Worm (Caenorhabditis elegans): ENCODE results near the gene ccf-1.

Gene ccf-1

ce11 chrIII:11918247-11918769, 1.7 kb downstream of the ccf-1 start, which contains the start of gene znf-593:
Gene znf-593, minus strand, starts transcription at chrIII:11918719.
- TF ChIP-seq elt-3 (tag; optimal IDR thresholded peaks at IDR 0.05), result no peak
- TF ChIP-seq lin-14 (GFP tag; optimal IDR thresholded peaks at IDR 0.05), result no peak
- TF ChIP-seq swsn-7 (tag; optimal IDR thresholded peaks at IDR 0.05), result no peak
- no peak for TF ChIP-seq sup-37 (GFP tag; optimal IDR thresholded peaks at IDR 0.05)
- peak; percentile 50 for TF ChIP-seq nhr-85 (tag)
- no peak for TF ChIP-seq sptf-1 (tag; optimal IDR thresholded peaks at IDR 0.05)
- TF ChIP-seq grh-1 (GFP tag; IDR thresholded peaks at IDR 0.05), result no peak
- no peak for TF ChIP-seq ztf-11 (tag; optimal IDR thresholded peaks at IDR 0.05)
- no peak for TF ChIP-seq lin-35 (GFP tag; optimal IDR thresholded peaks at IDR 0.05)
- TF ChIP-seq snpc-4 (tag; optimal IDR thresholded peaks at IDR 0.05), result no peak
- no peak for TF ChIP-seq lir-3 (tag; optimal IDR thresholded peaks at IDR 0.05; ENCODE audit: poor library complexity)
- no peak for TF ChIP-seq fkh-8 (tag; optimal IDR thresholded peaks at IDR 0.05)
- TF ChIP-seq irx-1 (tag; optimal IDR thresholded peaks at IDR 0.05), result peak; percentile 2
- no peak for TF ChIP-seq fos-1 (tag; optimal IDR thresholded peaks at IDR 0.05)
- no peak for TF ChIP-seq pag-3 (tag; optimal IDR thresholded peaks at IDR 0.05; ENCODE audit: borderline replicate concordance, insufficient read depth)
- no peak for TF ChIP-seq F16B12.6 (tag; optimal IDR thresholded peaks at IDR 0.05)
- no peak for TF ChIP-seq efl-3 (GFP tag; optimal IDR thresholded peaks at IDR 0.05)
- TF ChIP-seq tbx-2 (tag; optimal IDR thresholded peaks at IDR 0.05), result no peak
- TF ChIP-seq efl-1 (optimal IDR thresholded peaks at IDR 0.05), result no peak
- TF ChIP-seq efl-1 (GFP tag; optimal IDR thresholded peaks at IDR 0.05 in 1 of 2), result peak in 1 of 2 experiments; percentile 90
- no peak for TF ChIP-seq nhr-11 (tag; optimal IDR thresholded peaks at IDR 0.05)
- no peak for TF ChIP-seq ceh-63 (GFP tag; optimal IDR thresholded peaks at IDR 0.05)
- TF ChIP-seq nhr-90 (tag; optimal IDR thresholded peaks at IDR 0.05; ENCODE audit: poor library complexity), result peak; percentile 23
- TF ChIP-seq nhr-12 (tag; optimal IDR thresholded peaks at IDR 0.05), result no peak
- no peak for TF ChIP-seq snu-23 (GFP tag; optimal IDR thresholded peaks at IDR 0.05)
- TF ChIP-seq C34B4.2 (tag; optimal IDR thresholded peaks at IDR 0.05), result no peak
- TF ChIP-seq zag-1 (tag; optimal IDR thresholded peaks at IDR 0.05), result no peak
- TF ChIP-seq alr-1 (tag; optimal IDR thresholded peaks at IDR 0.05; ENCODE audit: borderline replicate concordance), result no peak
- no peak for TF ChIP-seq mef-2 (tag; optimal IDR thresholded peaks at IDR 0.05)
- no peak for TF ChIP-seq pqm-1 (tag; optimal IDR thresholded peaks at IDR 0.05)
- TF ChIP-seq hlh-4 (tag; optimal IDR thresholded peaks at IDR 0.05), result no peak
- peak; percentile 9 for TF ChIP-seq rnt-1 (tag; optimal IDR thresholded peaks at IDR 0.05)
- TF ChIP-seq ama-1 (optimal IDR thresholded peaks at IDR 0.05), result no peak
- no peak for TF ChIP-seq blmp-1 (tag; optimal IDR thresholded peaks at IDR 0.05)
- TF ChIP-seq dpl-1 (GFP tag; optimal IDR thresholded peaks at IDR 0.05), result peak in 1 of 3 experiments; percentile 0
- no peak for TF ChIP-seq aha-1 (tag; optimal IDR thresholded peaks at IDR 0.05)
- TF ChIP-seq unc-30 (tag; optimal IDR thresholded peaks at IDR 0.05), result no peak
- TF ChIP-seq egl-13 (tag; optimal IDR thresholded peaks at IDR 0.05), result no peak
- TF ChIP-seq tlp-1 (tag; optimal IDR thresholded peaks at IDR 0.05), result no peak
- TF ChIP-seq nhr-20 (tag; optimal IDR thresholded peaks at IDR 0.05), result no peak
- no peak for TF ChIP-seq lsy-2 (tag; optimal IDR thresholded peaks at IDR 0.05)
- TF ChIP-seq lin-39 (tag; optimal IDR thresholded peaks at IDR 0.05), result no peak
- no peak for TF ChIP-seq mab-9 (GFP tag; IDR thresholded peaks at IDR 0.05)
- TF ChIP-seq ceh-8 (GFP tag; optimal IDR thresholded peaks at IDR 0.05), result no peak
- TF ChIP-seq mdl-1 (tag; optimal IDR thresholded peaks at IDR 0.05), result no peak
- no peak for TF ChIP-seq ztf-4 (tag; optimal IDR thresholded peaks at IDR 0.05)

All from whole organism, L1 larva.